Fruit fly (Drosophila melanogaster) whole organism, embryonic: ENCODE data around the gene Spn88Eb.

Experiments
- BEAF-32 ChIP-seq: fragments of 200-800 bp; sonication (Bioruptor generic); optimal IDR thresholded peaks from 3 replicates; lab custom pipeline; 2017; ENCODE audit warnings: missing biosample characterization, missing genetic modification characterization, mild to moderate bottlenecking, moderate library complexity, missing genetic modification reagents
- CG10267 ChIP-seq: fragments of 200-800 bp; sonication (Bioruptor generic); optimal IDR thresholded peaks from 2 replicates; lab custom pipeline; 2018; ENCODE audit warnings: missing biosample characterization, mild to moderate bottlenecking, missing genetic modification characterization, moderate library complexity
- CG13287 ChIP-seq: fragments of 200-800 bp; sonication (Bioruptor generic); IDR thresholded peaks from 2 replicates; pipeline ENCODE4 v1.3.6; 2022; ENCODE audit warnings: missing biosample characterization, missing genetic modification characterization; ENCODE audit not compliant: partially characterized antibody
- CG13894 ChIP-seq: fragments of 200-800 bp; sonication (Bioruptor generic); optimal IDR thresholded peaks from 3 replicates; lab custom pipeline; 2018; ENCODE audit warnings: missing biosample characterization, mild to moderate bottlenecking, missing genetic modification characterization, moderate library complexity
- CG14710 ChIP-seq: fragments of 200-800 bp; sonication (Bioruptor generic); optimal IDR thresholded peaks from 3 replicates; lab custom pipeline; 2019; ENCODE audit warnings: missing biosample characterization, mild to moderate bottlenecking, missing genetic modification characterization, moderate library complexity
- CG2116 ChIP-seq: fragments of 200-800 bp; sonication (Bioruptor generic); optimal IDR thresholded peaks from 3 replicates; lab custom pipeline; 2018; ENCODE audit warnings: missing biosample characterization, mild to moderate bottlenecking, missing genetic modification characterization
- CG2202 ChIP-seq: fragments of 200-800 bp; sonication (Bioruptor generic); optimal IDR thresholded peaks from 2 replicates; lab custom pipeline; 2018; ENCODE audit warnings: missing biosample characterization, mild to moderate bottlenecking, missing genetic modification characterization
- CG31224 ChIP-seq: fragments of 200-800 bp; sonication (Bioruptor generic); IDR thresholded peaks from 2 replicates; pipeline ENCODE4 v1.3.6; 2022; ENCODE audit warnings: missing biosample characterization, missing genetic modification characterization
- CG34422 ChIP-seq: fragments of 200-800 bp; sonication (Bioruptor generic); IDR thresholded peaks from 3 replicates; pipeline ENCODE4 v1.3.6; 2022; ENCODE audit warnings: missing biosample characterization, missing genetic modification characterization
- CG3995 ChIP-seq: fragments of 200-800 bp; sonication (Bioruptor generic); optimal IDR thresholded peaks from 3 replicates; lab custom pipeline; 2016; ENCODE audit warnings: missing biosample characterization, missing genetic modification characterization
- CG42726 ChIP-seq: fragments of 200-800 bp; sonication (Bioruptor generic); IDR thresholded peaks from 2 replicates; pipeline ENCODE4 v1.3.6; 2022; ENCODE audit warnings: missing biosample characterization, missing genetic modification characterization; ENCODE audit not compliant: partially characterized antibody
- CG4617 ChIP-seq: fragments of 200-800 bp; sonication (Bioruptor generic); optimal IDR thresholded peaks from 3 replicates; lab custom pipeline; 2016; ENCODE audit warnings: missing biosample characterization, missing genetic modification characterization, borderline replicate concordance
- CG6791 ChIP-seq: fragments of 200-800 bp; sonication (Bioruptor generic); IDR thresholded peaks from 3 replicates; pipeline ENCODE4 v1.3.6; 2022; ENCODE audit warnings: missing biosample characterization, missing genetic modification characterization; ENCODE audit not compliant: partially characterized antibody
- CG8359 ChIP-seq: fragments of 200-800 bp; sonication (Bioruptor generic); optimal IDR thresholded peaks from 2 replicates; lab custom pipeline; 2017; ENCODE audit warnings: missing biosample characterization, mild to moderate bottlenecking, missing genetic modification characterization, borderline replicate concordance
- CG9797 ChIP-seq: fragments of 200-800 bp; sonication (Bioruptor generic); optimal IDR thresholded peaks from 3 replicates; lab custom pipeline; 2018; ENCODE audit warnings: missing biosample characterization, mild to moderate bottlenecking, missing genetic modification characterization
- Dad ChIP-seq: fragments of 200-800 bp; sonication (Bioruptor generic); optimal IDR thresholded peaks from 3 replicates; lab custom pipeline; 2016; ENCODE audit warnings: missing biosample characterization, missing genetic modification characterization
- Dll ChIP-seq: fragments of 200-800 bp; sonication (Bioruptor generic); IDR thresholded peaks from 4 replicates; pipeline ENCODE4 v1.3.6; 2022; ENCODE audit warnings: missing biosample characterization, missing genetic modification characterization; ENCODE audit not compliant: partially characterized antibody
- Doc2 ChIP-seq: fragments of 200-800 bp; sonication (Bioruptor generic); IDR thresholded peaks from 2 replicates; pipeline ENCODE4 v1.3.6; 2022; ENCODE audit warnings: missing biosample characterization, missing genetic modification characterization
- Doc3 ChIP-seq: fragments of 200-800 bp; sonication (Bioruptor generic); IDR thresholded peaks from 3 replicates; pipeline ENCODE4 v1.3.6; 2022; ENCODE audit warnings: missing biosample characterization, missing genetic modification characterization; ENCODE audit not compliant: partially characterized antibody
- Dp ChIP-seq: fragments of 200-800 bp; sonication (Bioruptor generic); optimal IDR thresholded peaks from 2 replicates; lab custom pipeline; 2018; ENCODE audit warnings: missing biosample characterization, mild to moderate bottlenecking, missing genetic modification characterization, moderate library complexity
- E2f1 ChIP-seq: fragments of 200-800 bp; sonication (Bioruptor generic); IDR thresholded peaks from 2 replicates; pipeline ENCODE4 v1.3.6; 2022; ENCODE audit warnings: missing biosample characterization, missing genetic modification characterization
- E2f2 ChIP-seq: fragments of 200-800 bp; sonication (Bioruptor generic); IDR thresholded peaks from 2 replicates; pipeline ENCODE4 v1.3.6; 2022; ENCODE audit warnings: missing biosample characterization, missing genetic modification characterization
- Ets97D ChIP-seq: fragments of 200-800 bp; sonication (Bioruptor generic); optimal IDR thresholded peaks from 3 replicates; lab custom pipeline; 2016; ENCODE audit warnings: missing biosample characterization, missing genetic modification characterization
- H15 ChIP-seq: fragments of 200-800 bp; sonication (Bioruptor generic); IDR thresholded peaks from 3 replicates; pipeline ENCODE4 v1.3.6; 2022; ENCODE audit warnings: missing biosample characterization, missing genetic modification characterization
- Lhr ChIP-seq: fragments of 200-800 bp; sonication (Bioruptor generic); optimal IDR thresholded peaks from 3 replicates; lab custom pipeline; 2017; ENCODE audit warnings: mild to moderate bottlenecking, missing biosample characterization, missing genetic modification reagents, missing genetic modification characterization
- MBD-R2 ChIP-seq: fragments of 200-800 bp; sonication (Bioruptor generic); IDR thresholded peaks from 2 replicates; pipeline ENCODE4 v1.3.6; 2022; ENCODE audit warnings: missing biosample characterization, missing genetic modification characterization
- MESR4 ChIP-seq: fragments of 200-800 bp; sonication (Bioruptor generic); optimal IDR thresholded peaks from 2 replicates; lab custom pipeline; 2018; ENCODE audit warnings: missing biosample characterization, mild to moderate bottlenecking, missing genetic modification characterization, moderate library complexity
- Neu2 ChIP-seq: fragments of 200-800 bp; sonication (Bioruptor generic); optimal IDR thresholded peaks from 3 replicates; lab custom pipeline; 2016; ENCODE audit warnings: missing biosample characterization, missing genetic modification characterization, borderline replicate concordance
- Oaz ChIP-seq: fragments of 200-800 bp; sonication (Bioruptor generic); IDR thresholded peaks from 2 replicates; pipeline ENCODE4 v1.3.6; 2022; ENCODE audit warnings: missing biosample characterization, missing genetic modification characterization
- Scr ChIP-seq: fragments of 200-800 bp; sonication (Bioruptor generic); IDR thresholded peaks from 2 replicates; pipeline ENCODE4 v1.3.6; 2022; ENCODE audit warnings: missing biosample characterization, missing genetic modification characterization; ENCODE audit not compliant: partially characterized antibody
- YL-1 ChIP-seq: fragments of 200-800 bp; sonication (Bioruptor generic); optimal IDR thresholded peaks from 3 replicates; lab custom pipeline; 2017; ENCODE audit warnings: missing biosample characterization, mild to moderate bottlenecking, missing genetic modification characterization
- amos ChIP-seq: fragments of 200-800 bp; sonication (Bioruptor generic); IDR thresholded peaks from 2 replicates; pipeline ENCODE4 v1.3.6; 2022; ENCODE audit warnings: missing biosample characterization, missing genetic modification characterization; ENCODE audit not compliant: partially characterized antibody
- esg ChIP-seq: fragments of 200-800 bp; sonication (Bioruptor generic); conservative IDR thresholded peaks from 2 replicates; pipeline ENCODE4 v1.3.6; 2022; ENCODE audit warnings: missing biosample characterization, missing genetic modification characterization
- gcm2 ChIP-seq: fragments of 200-800 bp; sonication (Bioruptor generic); optimal IDR thresholded peaks from 2 replicates; lab custom pipeline; 2016; ENCODE audit warnings: missing biosample characterization, missing genetic modification characterization
- gem ChIP-seq: fragments of 200-800 bp; sonication (Bioruptor generic); optimal IDR thresholded peaks from 2 replicates; lab custom pipeline; 2019; ENCODE audit warnings: missing biosample characterization, mild to moderate bottlenecking, missing genetic modification characterization, moderate library complexity
- gfzf ChIP-seq: fragments of 200-800 bp; sonication (Bioruptor generic); optimal IDR thresholded peaks from 2 replicates; lab custom pipeline; 2016; ENCODE audit warnings: missing biosample characterization, mild to moderate bottlenecking, missing genetic modification characterization, moderate library complexity
- grn ChIP-seq: fragments of 200-800 bp; sonication (Bioruptor generic); optimal IDR thresholded peaks from 3 replicates; lab custom pipeline; 2017; ENCODE audit warnings: missing biosample characterization, missing genetic modification characterization
- mld ChIP-seq: fragments of 200-800 bp; sonication (Bioruptor generic); IDR thresholded peaks from 3 replicates; pipeline ENCODE4 v1.3.6; 2022; ENCODE audit warnings: missing biosample characterization, missing genetic modification characterization; ENCODE audit not compliant: partially characterized antibody
- nerfin-1 ChIP-seq: fragments of 200-800 bp; sonication (Bioruptor generic); optimal IDR thresholded peaks from 3 replicates; lab custom pipeline; 2019; ENCODE audit warnings: missing biosample characterization, mild to moderate bottlenecking, missing genetic modification characterization, moderate library complexity
- pzg ChIP-seq: fragments of 200-800 bp; sonication (Bioruptor generic); optimal IDR thresholded peaks from 3 replicates; lab custom pipeline; 2018; ENCODE audit warnings: missing biosample characterization, mild to moderate bottlenecking, missing genetic modification characterization, moderate library complexity
- run ChIP-seq: fragments of 200-800 bp; sonication (Bioruptor generic); optimal IDR thresholded peaks from 3 replicates; lab custom pipeline; 2018; ENCODE audit warnings: missing biosample characterization, mild to moderate bottlenecking, missing genetic modification characterization
- sens ChIP-seq: fragments of 200-800 bp; sonication (Bioruptor generic); peaks from one replicate; lab custom pipeline; 2016; ENCODE audit warnings: missing biosample characterization, missing genetic modification characterization
- so ChIP-seq: fragments of 200-800 bp; sonication (Bioruptor generic); IDR thresholded peaks from 3 replicates; pipeline ENCODE4 v1.3.6; 2022; ENCODE audit warnings: missing biosample characterization, missing genetic modification characterization
- stwl ChIP-seq: fragments of 200-800 bp; sonication (Bioruptor generic); optimal IDR thresholded peaks from 3 replicates; lab custom pipeline; 2018; ENCODE audit warnings: missing biosample characterization, mild to moderate bottlenecking, missing genetic modification characterization, moderate library complexity
- twi ChIP-seq: fragments of 200-800 bp; optimal IDR thresholded peaks from 2 replicates; lab custom pipeline; 2019; ENCODE audit warnings: missing biosample characterization, mild to moderate bottlenecking, missing genetic modification characterization, moderate library complexity
- yki ChIP-seq: fragments of >200 bp; optimal IDR thresholded peaks from 3 replicates; lab custom pipeline; 2018

Spn88Eb gene

DNA sequence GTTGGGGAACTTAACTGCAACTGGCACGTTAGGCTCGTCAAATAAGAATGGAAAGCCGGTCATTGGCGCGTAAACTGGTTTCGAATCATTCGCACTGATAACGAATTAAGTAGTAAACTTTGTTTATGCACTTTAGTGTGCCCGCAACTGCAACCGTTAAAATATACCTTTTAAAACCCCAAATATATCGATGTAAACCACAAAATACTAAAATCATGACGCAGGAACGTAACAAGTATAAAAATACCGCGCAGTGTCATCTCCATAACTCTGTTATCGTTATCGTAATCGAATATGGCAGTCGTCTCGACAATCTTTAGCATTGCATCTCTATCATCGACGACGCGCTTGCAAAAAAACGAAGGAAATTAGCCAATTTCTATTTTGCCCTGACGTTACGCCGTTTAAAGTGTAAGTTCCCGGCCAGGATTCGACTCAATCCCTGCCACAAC lies 16.7 kb upstream of the Spn88Eb start, which contains the start of the genes CG31344 and Caf1-55 (continued):
- no peak for TF ChIP-seq Doc2
- peak; percentile 66 for TF ChIP-seq CG4617 (GFP tag; lab: Kevin White, UChicago)
- TF ChIP-seq H15 = no peak
- no peak for TF ChIP-seq yki (lab: Kevin White, UChicago)
- no peak for TF ChIP-seq CG8359 (GFP tag; lab: Kevin White, UChicago)
- peak; percentile 78 for TF ChIP-seq CG3995 (GFP tag; lab: Kevin White, UChicago)
- TF ChIP-seq Doc3 (GFP tag; lab: Robert Waterston, UW) = peak; percentile 68; the same call in 2 of the 3 replicates
- TF ChIP-seq Oaz = no peak
- TF ChIP-seq gem = no peak
- peak; percentile 92 for TF ChIP-seq CG13287 (GFP tag; lab: Robert Waterston, UW)
- peak; percentile 88 for TF ChIP-seq CG6791
- peak; percentile 85 for TF ChIP-seq CG2116 (GFP tag; lab: Kevin White, UChicago)
- TF ChIP-seq esg (GFP tag; lab: Robert Waterston, UW) = no peak
- peak; percentile 39; the same call in 1 of the 2 replicates for TF ChIP-seq CG42726 (GFP tag; lab: Robert Waterston, UW)

DNA sequence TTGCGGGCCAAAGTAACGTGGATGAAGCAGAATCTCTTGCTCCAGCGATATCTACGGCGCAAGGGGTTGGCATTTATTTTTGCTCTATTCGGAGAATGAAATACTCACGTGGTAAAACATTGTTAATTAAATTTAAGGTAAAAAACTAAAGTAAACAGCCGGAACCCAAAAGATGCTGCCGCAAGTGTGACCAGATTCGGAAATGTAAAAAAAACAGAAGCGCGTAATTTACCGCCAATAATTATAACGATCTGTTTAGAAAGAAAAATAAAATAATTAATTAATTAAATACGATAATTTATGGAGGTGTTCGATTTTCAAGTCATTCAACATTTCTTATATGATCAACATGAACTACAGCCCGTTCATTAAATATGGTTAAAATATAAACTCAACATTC lies 14.4 kb upstream of the Spn88Eb start, which contains the start of gene Polr2G:
Gene Polr2G (minus strand): TSS at position 208 of the 400 bp plus-strand sequence.
- no peak for TF ChIP-seq Lhr (GFP tag; lab: Kevin White, UChicago)
- no peak for TF ChIP-seq nerfin-1 (tag; lab: Kevin White, UChicago)
- TF ChIP-seq CG2202 (tag; lab: Kevin White, UChicago) = no peak
- TF ChIP-seq gfzf (GFP tag; lab: Kevin White, UChicago) = peak; percentile 63
- TF ChIP-seq mld (GFP tag; lab: Robert Waterston, UW) = no peak
- no peak for TF ChIP-seq Neu2 (GFP tag; lab: Kevin White, UChicago)
- peak; percentile 67 for TF ChIP-seq E2f2 (GFP tag; lab: Robert Waterston, UW)
- TF ChIP-seq CG9797 = peak; percentile 48
- TF ChIP-seq CG34422 (GFP tag; lab: Robert Waterston, UW) = peak; percentile 13; the same call in 1 of the 3 replicates
- TF ChIP-seq Ets97D (GFP tag; lab: Kevin White, UChicago) = peak; percentile 4
- no peak for TF ChIP-seq CG31224 (GFP tag; lab: Robert Waterston, UW)
- peak; percentile 19 for TF ChIP-seq CG2116 (GFP tag; lab: Kevin White, UChicago)
- peak; percentile 24; the same call in 1 of the 2 replicates for TF ChIP-seq E2f1 (GFP tag; lab: Robert Waterston, UW)
- TF ChIP-seq YL-1 (GFP tag; lab: Kevin White, UChicago) = peak; percentile 34
- TF ChIP-seq pzg = peak; percentile 19
- TF ChIP-seq Dp = peak; percentile 67
- no peak for TF ChIP-seq Dad
- TF ChIP-seq sens = peak; percentile 42
- TF ChIP-seq amos = no peak
- TF ChIP-seq Dll (GFP tag; lab: Robert Waterston, UW) = peak; percentile 28; the same call in 1 of the 4 replicates
- no peak for TF ChIP-seq gcm2 (GFP tag; lab: Kevin White, UChicago)
- TF ChIP-seq CG14710 (tag; lab: Kevin White, UChicago) = peak; percentile 10
- peak; percentile 10 for TF ChIP-seq CG10267
- peak; percentile 15; the same call in 1 of the 2 replicates for TF ChIP-seq Scr (GFP tag; lab: Robert Waterston, UW)
- no peak for TF ChIP-seq CG13894
- TF ChIP-seq so (GFP tag; lab: Robert Waterston, UW) = no peak
- TF ChIP-seq BEAF-32 (GFP tag; lab: Kevin White, UChicago) = peak; percentile 14
- TF ChIP-seq MBD-R2 (GFP tag; lab: Robert Waterston, UW) = peak; percentile 70
- TF ChIP-seq grn (GFP tag; lab: Kevin White, UChicago) = no peak
- no peak for TF ChIP-seq twi (tag; lab: Kevin White, UChicago)
- TF ChIP-seq stwl (tag; lab: Kevin White, UChicago) = peak; percentile 30
- no peak for TF ChIP-seq run (tag; lab: Kevin White, UChicago)
- TF ChIP-seq CG4617 (GFP tag; lab: Kevin White, UChicago) = peak; percentile 50
- TF ChIP-seq MESR4 (GFP tag; lab: Kevin White, UChicago) = peak; percentile 61
